Fruit fly (Drosophila melanogaster): ENCODE data around the gene CG31140.
A peak's percentile ranks its signal among the peaks of the same experiment; 100 is the strongest.

The CG31140 gene

DNA sequence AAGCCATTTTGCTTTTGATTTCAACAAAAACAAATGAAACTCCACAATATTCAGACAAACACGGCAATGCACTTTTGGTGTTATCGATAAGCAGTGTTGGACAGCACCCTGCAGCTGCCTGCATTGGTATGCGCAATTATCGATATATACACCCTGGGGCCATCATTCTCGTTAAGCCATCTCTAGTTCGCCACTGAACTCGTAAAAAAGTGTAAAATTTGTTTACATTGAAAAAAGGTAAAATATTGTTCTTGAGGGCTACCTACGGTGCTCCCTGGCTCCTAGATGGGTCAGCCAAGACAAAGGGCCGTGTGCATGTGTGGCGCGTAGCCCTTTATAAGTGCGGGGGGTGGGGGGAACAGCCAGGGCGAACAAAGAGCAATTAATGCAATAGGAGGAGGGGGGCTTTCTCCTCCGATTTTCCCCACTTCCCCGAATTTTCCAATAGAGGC lies 23.5 kb downstream of the CG31140 start, which contains the start of the genes CG13603 and CG5902 (continued):
- TF ChIP-seq CG1603 (tag; optimal IDR thresholded peaks at IDR 0.05), result peak; percentile 76
- no peak for TF ChIP-seq CG43689 (GFP tag; IDR thresholded peaks at IDR 0.05)
- no peak; the same call in 1 of the 2 replicates for TF ChIP-seq CG31441 (GFP tag; IDR thresholded peaks at IDR 0.05)
- peak; percentile 64 for TF ChIP-seq Xbp1 (GFP tag; optimal IDR thresholded peaks at IDR 0.05)
- no peak for TF ChIP-seq Jarid2 (GFP tag; optimal IDR thresholded peaks at IDR 0.05)
- TF ChIP-seq CG11723 (GFP tag; optimal IDR thresholded peaks at IDR 0.05), result no peak
- 0 out of 3 replicates have a peak, but pooled peaks have one; percentile 3 for TF ChIP-seq sr (GFP tag; IDR thresholded peaks at IDR 0.05)
- TF ChIP-seq CG2120 (GFP tag; optimal IDR thresholded peaks at IDR 0.05), result peak; percentile 72
- TF ChIP-seq Sox100B (GFP tag; optimal IDR thresholded peaks at IDR 0.05), result no peak
- peak; percentile 47 for TF ChIP-seq Myb (GFP tag; optimal IDR thresholded peaks at IDR 0.05)
- TF ChIP-seq ewg (GFP tag; optimal IDR thresholded peaks at IDR 0.05), result peak; percentile 63
- 0 out of 2 replicates have a peak, but pooled peaks have one; percentile 11 for TF ChIP-seq CG32532 (GFP tag; IDR thresholded peaks at IDR 0.05)
- TF ChIP-seq HHEX (GFP tag; optimal IDR thresholded peaks at IDR 0.05), result no peak
- peak; percentile 36 for TF ChIP-seq CG17359 (tag; optimal IDR thresholded peaks at IDR 0.05)
- no peak for TF ChIP-seq CG10462 (GFP tag; optimal IDR thresholded peaks at IDR 0.05)
- no peak for TF ChIP-seq yki (optimal IDR thresholded peaks at IDR 0.05)
- no peak for TF ChIP-seq pita (GFP tag; optimal IDR thresholded peaks at IDR 0.05)
- TF ChIP-seq CG6254 (GFP tag; optimal IDR thresholded peaks at IDR 0.05), result peak; percentile 47
- peak; percentile 57; the same call in 1 of the 3 replicates for TF ChIP-seq CG7963 (GFP tag; IDR thresholded peaks at IDR 0.05; ENCODE audit: partially characterized antibody)
- TF ChIP-seq kay (GFP tag; optimal IDR thresholded peaks at IDR 0.05), result peak; percentile 12
- TF ChIP-seq Bgb (GFP tag; IDR thresholded peaks at IDR 0.05; ENCODE audit: partially characterized antibody), result peak; percentile 90
- TF ChIP-seq jing (GFP tag; optimal IDR thresholded peaks at IDR 0.05), result no peak
- TF ChIP-seq ranshi (GFP tag; IDR thresholded peaks at IDR 0.05), result 0 out of 2 replicates have a peak, but pooled peaks have one; percentile 6
- no peak for TF ChIP-seq CG5953 (GFP tag; IDR thresholded peaks at IDR 0.05)
- no peak for TF ChIP-seq z (GFP tag; IDR thresholded peaks at IDR 0.05)
- TF ChIP-seq ci (GFP tag; IDR thresholded peaks at IDR 0.05), result peak; percentile 71; the same call in 1 of the 3 replicates
- no peak for TF ChIP-seq CG3407 (GFP tag; optimal IDR thresholded peaks at IDR 0.05)
- TF ChIP-seq fd96Cb (tag; optimal IDR thresholded peaks at IDR 0.05), result no peak
- no peak for TF ChIP-seq br (optimal IDR thresholded peaks at IDR 0.05)
- peak; percentile 66 for TF ChIP-seq dm (GFP tag; optimal IDR thresholded peaks at IDR 0.05)
- TF ChIP-seq grn (GFP tag; optimal IDR thresholded peaks at IDR 0.05), result no peak
- TF ChIP-seq CG15269 (tag; optimal IDR thresholded peaks at IDR 0.05), result no peak
- TF ChIP-seq chn (GFP tag; optimal IDR thresholded peaks at IDR 0.05), result peak; percentile 56
- no peak for TF ChIP-seq CG11696 (GFP tag; IDR thresholded peaks at IDR 0.05)
- no peak for TF ChIP-seq caup (GFP tag; optimal IDR thresholded peaks at IDR 0.05; ENCODE audit: severe bottlenecking)
- TF ChIP-seq CG13775 (GFP tag; optimal IDR thresholded peaks at IDR 0.05), result peak; percentile 31
- TF ChIP-seq CG2199 (GFP tag; IDR thresholded peaks at IDR 0.05), result 0 out of 3 replicates have a peak, but pooled peaks have one; percentile 31
- no peak for TF ChIP-seq emc (GFP tag; optimal IDR thresholded peaks at IDR 0.05)
- TF ChIP-seq CG18599 (GFP tag; optimal IDR thresholded peaks at IDR 0.05), result peak; percentile 39
- no peak for TF ChIP-seq Atf6 (GFP tag; IDR thresholded peaks at IDR 0.05)
- TF ChIP-seq disco-r (GFP tag; optimal IDR thresholded peaks at IDR 0.05), result no peak
- peak; percentile 11; the same call in 1 of the 2 replicates for TF ChIP-seq H2.0 (GFP tag; IDR thresholded peaks at IDR 0.05)
- TF ChIP-seq ftz-f1 (GFP tag; optimal IDR thresholded peaks at IDR 0.05), result peak; percentile 55
- TF ChIP-seq E2f2 (GFP tag; IDR thresholded peaks at IDR 0.05), result peak; percentile 25; the same call in 1 of the 2 replicates
- TF ChIP-seq CG2875 (GFP tag; optimal IDR thresholded peaks at IDR 0.05), result no peak
- peak; percentile 74 for TF ChIP-seq mam (GFP tag; optimal IDR thresholded peaks at IDR 0.05)
- no peak for TF ChIP-seq Hmx (GFP tag; optimal IDR thresholded peaks at IDR 0.05)
- no peak for TF ChIP-seq CG8924 (tag; optimal IDR thresholded peaks at IDR 0.05)
- peak; percentile 72 for TF ChIP-seq vnd (GFP tag; IDR thresholded peaks at IDR 0.05; ENCODE audit: partially characterized antibody)
- peak; percentile 4 for TF ChIP-seq CG9876 (GFP tag; optimal IDR thresholded peaks at IDR 0.05)
- TF ChIP-seq CG1792 (GFP tag; optimal IDR thresholded peaks at IDR 0.05), result no peak

All from whole organism, embryonic.